Worm (Caenorhabditis elegans) whole organism, young adult: ENCODE measurements around the gene D1005.4.

Experiments used
- B0261.1 ChIP-seq: sonication (generic microtip); optimal IDR thresholded peaks from 2 replicates; lab custom pipeline; 2016; ENCODE audit warnings: mild to moderate bottlenecking, missing genetic modification characterization, moderate library complexity, missing compliant biosample characterization
- B0336.3 ChIP-seq: fragments of 200-800 bp; sonication (Bioruptor generic); IDR thresholded peaks from 2 replicates; pipeline ENCODE4 v1.3.6; 2022; ENCODE audit warnings: missing genetic modification characterization, missing compliant biosample characterization
- F37B4.10 ChIP-seq: fragments of 200-800 bp; sonication (Bioruptor generic); IDR thresholded peaks from 2 replicates; pipeline ENCODE4 v1.3.6; 2022; ENCODE audit warnings: missing genetic modification characterization, missing compliant biosample characterization
- F57A8.1 ChIP-seq: fragments of 200-800 bp; sonication (Bioruptor generic); optimal IDR thresholded peaks from 2 replicates; lab custom pipeline; 2018; ENCODE audit warnings: mild to moderate bottlenecking, missing genetic modification characterization, moderate library complexity, missing compliant biosample characterization
- K11D2.4 ChIP-seq: fragments of 200-800 bp; sonication (Bioruptor generic); IDR thresholded peaks from 2 replicates; pipeline ENCODE4 v1.3.6; 2022; ENCODE audit warnings: missing genetic modification reagents, missing genetic modification characterization, missing compliant biosample characterization
- Y56A3A.18 ChIP-seq: fragments of 200-800 bp; sonication (Bioruptor generic); IDR thresholded peaks from 2 replicates; pipeline ENCODE4 v1.3.6; 2022; ENCODE audit warnings: missing genetic modification reagents, missing genetic modification characterization, missing compliant biosample characterization
- Y67H2A.10 ChIP-seq: fragments of 200-800 bp; sonication (Bioruptor generic); conservative IDR thresholded peaks from 2 replicates; pipeline ENCODE4 v1.3.6; 2022; ENCODE audit warnings: missing genetic modification reagents, missing genetic modification characterization, missing compliant biosample characterization
- Y79H2A.3 ChIP-seq: fragments of 200-800 bp; sonication (Bioruptor generic); conservative IDR thresholded peaks from 2 replicates; pipeline ENCODE4 v1.3.6; 2022; ENCODE audit warnings: missing genetic modification reagents, missing genetic modification characterization, missing compliant biosample characterization
- bed-1 ChIP-seq: fragments of 200-800 bp; sonication (Bioruptor generic); IDR thresholded peaks from 2 replicates; pipeline ENCODE4 v1.3.6; 2022; ENCODE audit warnings: missing genetic modification reagents, missing genetic modification characterization, missing compliant biosample characterization
- bed-2 ChIP-seq: fragments of 200-800 bp; sonication (Bioruptor generic); IDR thresholded peaks from 2 replicates; pipeline ENCODE4 v1.3.6; 2022; ENCODE audit warnings: missing genetic modification reagents, missing genetic modification characterization, missing compliant biosample characterization
- ccch-3 ChIP-seq: fragments of 200-800 bp; sonication (Bioruptor generic); optimal IDR thresholded peaks from 2 replicates; lab custom pipeline; 2018; ENCODE audit warnings: mild to moderate bottlenecking, missing genetic modification characterization, missing compliant biosample characterization
- cebp-1 ChIP-seq, 2 experiments: fragments of 200-800 bp in 1 of 2; sonication (Bioruptor generic) in 1 of 2; sonication (generic microtip) in 1 of 2; IDR thresholded peaks in 1 of 2; optimal IDR thresholded peaks in 1 of 2; 2 replicates each; pipeline versions ENCODE4 v1.3.6 to Lab custom; 2017 to 2022; ENCODE audit warnings: missing compliant biosample characterization in 2 of 2, missing genetic modification characterization in 2 of 2, mild to moderate bottlenecking in 1 of 2, missing genetic modification reagents in 1 of 2, moderate library complexity in 1 of 2
- ceh-27 ChIP-seq: fragments of 200-800 bp; sonication (Bioruptor generic); optimal IDR thresholded peaks from 2 replicates; lab custom pipeline; 2018; ENCODE audit warnings: mild to moderate bottlenecking, missing genetic modification characterization, moderate library complexity, missing compliant biosample characterization
- ceh-58 ChIP-seq: fragments of 200-800 bp; sonication (Bioruptor generic); IDR thresholded peaks from 2 replicates; pipeline ENCODE4 v1.3.6; 2022; ENCODE audit warnings: missing genetic modification characterization, missing compliant biosample characterization
- die-1 ChIP-seq: sonication (generic microtip); optimal IDR thresholded peaks from 2 replicates; lab custom pipeline; 2016; ENCODE audit warnings: missing genotype, mild to moderate bottlenecking, missing genetic modification characterization, missing compliant biosample characterization
- dox-1 ChIP-seq: fragments of 200-800 bp; sonication (Bioruptor generic); IDR thresholded peaks from 2 replicates; pipeline ENCODE4 v1.3.6; 2022; ENCODE audit warnings: missing genetic modification reagents, missing genetic modification characterization, missing compliant biosample characterization
- efl-1 ChIP-seq: fragments of 150-350 bp; optimal IDR thresholded peaks from 2 replicates; lab custom pipeline; 2014; ENCODE audit warnings: missing biosample characterization, missing genetic modification reagents, missing genetic modification characterization
- ekl-4 ChIP-seq: fragments of 200-800 bp; sonication (Bioruptor generic); IDR thresholded peaks from 2 replicates; pipeline ENCODE4 v1.3.6; 2022; ENCODE audit warnings: missing genetic modification reagents, missing genetic modification characterization, missing compliant biosample characterization
- ets-4 ChIP-seq: fragments of 200-800 bp; sonication (Bioruptor generic); optimal IDR thresholded peaks from 2 replicates; lab custom pipeline; 2018; ENCODE audit warnings: mild to moderate bottlenecking, missing genetic modification characterization, missing compliant biosample characterization
- him-1 ChIP-seq: sonication (generic microtip); optimal IDR thresholded peaks from 2 replicates; lab custom pipeline; 2016; ENCODE audit warnings: missing genotype, missing genetic modification reagents, missing genetic modification characterization, missing compliant biosample characterization
- hlh-26 ChIP-seq: fragments of 200-800 bp; sonication (Bioruptor generic); conservative IDR thresholded peaks from 2 replicates; pipeline ENCODE4 v1.3.6; 2022; ENCODE audit warnings: missing genetic modification reagents, missing genetic modification characterization, missing compliant biosample characterization
- hmg-20 ChIP-seq: fragments of 200-800 bp; sonication (Bioruptor generic); IDR thresholded peaks from 2 replicates; pipeline ENCODE4 v1.3.6; 2022; ENCODE audit warnings: missing genetic modification reagents, missing genetic modification characterization, missing compliant biosample characterization
- hrde-1 ChIP-seq: sonication (generic microtip); optimal IDR thresholded peaks from 2 replicates; lab custom pipeline; 2016; ENCODE audit warnings: missing genetic modification characterization, mild to moderate bottlenecking, missing compliant biosample characterization, moderate library complexity, missing genotype, missing genetic modification reagents, borderline replicate concordance
- lag-1 ChIP-seq: fragments of 200-800 bp; sonication (Bioruptor generic); IDR thresholded peaks from 2 replicates; pipeline ENCODE4 v1.3.6; 2022; ENCODE audit warnings: missing genetic modification reagents, missing genetic modification characterization, missing compliant biosample characterization
- let-526 ChIP-seq: fragments of 200-800 bp; sonication (Bioruptor generic); IDR thresholded peaks from 2 replicates; pipeline ENCODE4 v1.3.6; 2022; ENCODE audit warnings: missing genetic modification reagents, missing genetic modification characterization, missing compliant biosample characterization
- lin-26 ChIP-seq: fragments of 200-800 bp; sonication (Bioruptor generic); IDR thresholded peaks from 2 replicates; pipeline ENCODE4 v1.3.6; 2022; ENCODE audit warnings: missing genetic modification reagents, missing genetic modification characterization, missing compliant biosample characterization
- lin-35 ChIP-seq, 3 experiments: fragments of 150-350 bp in 2 of 3; sonication (generic microtip) in 1 of 3; optimal IDR thresholded peaks; 2 replicates each; lab custom pipeline; 2014 to 2018; ENCODE audit warnings: missing biosample characterization in 3 of 3, missing genetic modification characterization in 3 of 3, missing genetic modification reagents in 3 of 3
- madf-3 ChIP-seq: fragments of 200-800 bp; sonication (Bioruptor generic); IDR thresholded peaks from 2 replicates; pipeline ENCODE4 v1.3.6; 2022; ENCODE audit warnings: missing genetic modification reagents, missing genetic modification characterization, missing compliant biosample characterization
- madf-8 ChIP-seq: fragments of 200-800 bp; sonication (Bioruptor generic); conservative IDR thresholded peaks from 2 replicates; pipeline ENCODE4 v1.3.6; 2022; ENCODE audit warnings: missing genetic modification reagents, missing genetic modification characterization, missing compliant biosample characterization
- nhr-27 ChIP-seq: fragments of 200-800 bp; sonication (Bioruptor generic); optimal IDR thresholded peaks from 2 replicates; lab custom pipeline; 2018; ENCODE audit warnings: mild to moderate bottlenecking, missing genetic modification characterization, moderate library complexity, missing compliant biosample characterization
- pbrm-1 ChIP-seq: fragments of 200-800 bp; sonication (Bioruptor generic); IDR thresholded peaks from 2 replicates; pipeline ENCODE4 v1.3.6; 2022; ENCODE audit warnings: missing genetic modification reagents, missing genetic modification characterization, missing compliant biosample characterization
- repo-1 ChIP-seq: sonication (generic microtip); optimal IDR thresholded peaks from 2 replicates; lab custom pipeline; 2017; ENCODE audit warnings: mild to moderate bottlenecking, missing genetic modification characterization, missing compliant biosample characterization
- rpc-1 ChIP-seq, 2 experiments: fragments of 150-350 bp in 1 of 2; sonication (generic microtip) in 1 of 2; optimal IDR thresholded peaks; 2 replicates each; lab custom pipeline; 2014 to 2018; ENCODE audit warnings: missing biosample characterization in 1 of 2, missing genetic modification characterization in 1 of 2, missing genetic modification reagents in 1 of 2, missing genotype in 1 of 2
- snpc-1.1 ChIP-seq: sonication (generic microtip); optimal IDR thresholded peaks from 2 replicates; lab custom pipeline; 2017; ENCODE audit warnings: missing genetic modification characterization, mild to moderate bottlenecking, missing compliant biosample characterization, antibody characterized with exemption, moderate library complexity, missing genotype, missing genetic modification reagents; ENCODE audit not compliant: insufficient read depth
- snpc-1.3 ChIP-seq: sonication (generic microtip); optimal IDR thresholded peaks from 2 replicates; lab custom pipeline; 2017; ENCODE audit warnings: missing genetic modification characterization, mild to moderate bottlenecking, missing compliant biosample characterization, antibody characterized with exemption, moderate library complexity, missing genotype, missing genetic modification reagents; ENCODE audit not compliant: insufficient read depth
- snpc-4 ChIP-seq, 5 experiments: fragments of 150-350 bp in 1 of 5; sonication (generic microtip) in 4 of 5; optimal IDR thresholded peaks; 2 replicates each; lab custom pipeline; 2014 to 2018; ENCODE audit warnings: missing genetic modification characterization in 5 of 5, missing biosample characterization in 3 of 5, antibody characterized with exemption in 2 of 5, mild to moderate bottlenecking in 2 of 5, missing compliant biosample characterization in 2 of 5, missing genotype in 2 of 5, moderate library complexity in 2 of 5, missing genetic modification reagents in 1 of 5
- tbp1 ChIP-seq: fragments of 200-800 bp; sonication (Bioruptor generic); optimal IDR thresholded peaks from 2 replicates; lab custom pipeline; 2018; ENCODE audit warnings: mild to moderate bottlenecking, missing genetic modification characterization, missing compliant biosample characterization
- unc-130 ChIP-seq: sonication (generic microtip); optimal IDR thresholded peaks from 2 replicates; lab custom pipeline; 2016; ENCODE audit warnings: missing genetic modification reagents, missing genetic modification characterization, missing compliant biosample characterization
- unc-62 ChIP-seq: fragments of 150-350 bp; optimal IDR thresholded peaks from 2 replicates; lab custom pipeline; 2014; ENCODE audit warnings: missing biosample characterization, missing genetic modification reagents, missing genetic modification characterization
- zfh-2 ChIP-seq: fragments of 200-800 bp; sonication (Bioruptor generic); conservative IDR thresholded peaks from 2 replicates; pipeline ENCODE4 v1.3.6; 2022; ENCODE audit warnings: missing genetic modification reagents, missing genetic modification characterization, missing compliant biosample characterization
- ztf-22 ChIP-seq: fragments of 200-800 bp; sonication (Bioruptor generic); optimal IDR thresholded peaks from 2 replicates; lab custom pipeline; 2018; ENCODE audit warnings: mild to moderate bottlenecking, missing genetic modification characterization, moderate library complexity, missing compliant biosample characterization
- ztf-26 ChIP-seq: sonication (generic microtip); optimal IDR thresholded peaks from 2 replicates; lab custom pipeline; 2017; ENCODE audit warnings: missing genetic modification characterization, missing compliant biosample characterization
- ztf-28 ChIP-seq: fragments of 200-800 bp; sonication (Bioruptor generic); IDR thresholded peaks from 2 replicates; pipeline ENCODE4 v1.3.6; 2022; ENCODE audit warnings: missing genetic modification reagents, missing genetic modification characterization, missing compliant biosample characterization
- ztf-3 ChIP-seq: fragments of 200-800 bp; sonication (Bioruptor generic); optimal IDR thresholded peaks from 2 replicates; lab custom pipeline; 2018; ENCODE audit warnings: mild to moderate bottlenecking, missing genetic modification characterization, missing compliant biosample characterization

The D1005.4 gene

ce11 chrX:1492174-1492573, 6.6 kb upstream of the D1005.4 start (continued):
- TF ChIP-seq Y56A3A.18, result 0 out of 2 replicates have a peak, but pooled peaks have one; percentile 32
- peak; percentile 36; the same call in 1 of the 2 replicates for TF ChIP-seq dox-1
- no peak for TF ChIP-seq pbrm-1 (GFP tag; lab: Robert Waterston, UW)
- TF ChIP-seq B0336.3 (GFP tag; lab: Robert Waterston, UW), result no peak
- no peak for TF ChIP-seq ceh-27
- no peak for TF ChIP-seq madf-3 (GFP tag; lab: Robert Waterston, UW)
- no peak for TF ChIP-seq F37B4.10 (GFP tag; lab: Robert Waterston, UW)
- TF ChIP-seq F57A8.1 (GFP tag; lab: Kevin White, UChicago), result no peak
- TF ChIP-seq let-526 (GFP tag; lab: Robert Waterston, UW), result no peak
- no peak for TF ChIP-seq cebp-1 (GFP tag; IDR thresholded peaks at IDR 0.05; lab: Robert Waterston, UW)
- TF ChIP-seq cebp-1 (tag; optimal IDR thresholded peaks at IDR 0.05; lab: Kevin White, UChicago), result peak; percentile 31
- TF ChIP-seq snpc-1.3 (tag; lab: Kevin White, UChicago), result no peak
- no peak for TF ChIP-seq snpc-1.1
- no peak for TF ChIP-seq efl-1 (GFP tag; lab: Kevin White, UChicago)
- no peak for TF ChIP-seq zfh-2
- no peak for TF ChIP-seq ztf-22

- TF ChIP-seq madf-8 (GFP tag; lab: Robert Waterston, UW) (no peak), lag-1 (GFP tag; lab: Robert Waterston, UW) (no peak), zfh-2 (no peak), ets-4 (GFP tag; lab: Kevin White, UChicago) (no peak), nhr-27 (tag; lab: Kevin White, UChicago) (no peak), rpc-1 (optimal IDR thresholded peaks at IDR 0.05; lab: Kevin White, UChicago) (peak; percentile 38), rpc-1 (tag; optimal IDR thresholded peaks at IDR 0.05; lab: Kevin White, UChicago) (peak; percentile 75), Y79H2A.3 (GFP tag; lab: Robert Waterston, UW) (no peak), hrde-1 (tag; lab: Kevin White, UChicago) (no peak), die-1 (tag; lab: Kevin White, UChicago) (peak; percentile 15), B0261.1 (tag; lab: Kevin White, UChicago) (peak; percentile 53), tbp1 (peak; percentile 83), lin-26 (GFP tag; lab: Robert Waterston, UW) (peak; percentile 45; the same call in 1 of the 2 replicates), ztf-3 (GFP tag; lab: Kevin White, UChicago) (no peak), Y67H2A.10 (GFP tag; lab: Robert Waterston, UW) (no peak), dox-1 (no peak), ztf-28 (no peak), snpc-4 (GFP tag; optimal IDR thresholded peaks at IDR 0.05; lab: Kevin White, UChicago) (no peak), snpc-4 (tag; optimal IDR thresholded peaks at IDR 0.05; lab: Kevin White, UChicago) (no peak), bed-1 (no peak), hlh-26 (GFP tag; lab: Robert Waterston, UW) (no peak)
These were observed 5.4 kb upstream of the D1005.4 start for ce11 chrX:1491036-1491435.

- TF ChIP-seq lin-35 (GFP tag; optimal IDR thresholded peaks at IDR 0.05; lab: Kevin White, UChicago) (no peak), madf-3 (GFP tag; lab: Robert Waterston, UW) (no peak), him-1 (tag; lab: Kevin White, UChicago) (no peak), unc-62 (GFP tag; lab: Kevin White, UChicago) (no peak), ztf-26 (no peak), K11D2.4 (GFP tag; lab: Robert Waterston, UW) (no peak), unc-130 (no peak), hmg-20 (GFP tag; lab: Robert Waterston, UW) (no peak), ccch-3 (GFP tag; lab: Kevin White, UChicago) (no peak), ztf-28 (no peak), ekl-4 (0 out of 2 replicates have a peak, but pooled peaks have one; percentile 70), ceh-58 (GFP tag; lab: Robert Waterston, UW) (0 out of 2 replicates have a peak, but pooled peaks have one; percentile 24), repo-1 (peak; percentile 52), F57A8.1 (GFP tag; lab: Kevin White, UChicago) (no peak), bed-2 (GFP tag; lab: Robert Waterston, UW) (no peak), nhr-27 (tag; lab: Kevin White, UChicago) (no peak)
These were observed 4.0 kb upstream of the D1005.4 start for ce11 chrX:1489574-1489973.
